Fruit fly (Drosophila melanogaster): ENCODE results near the gene CG43317.

The CG43317 gene

dm6 chr3R:15816276-15816675 is 17.9 kb downstream of the CG43317 start (continued):
- no peak for TF ChIP-seq lbe (GFP tag; optimal IDR thresholded peaks at IDR 0.05)
- TF ChIP-seq CG14860 (GFP tag; IDR thresholded peaks at IDR 0.05; ENCODE audit: partially characterized antibody), result no peak
- TF ChIP-seq CG7556 (GFP tag; optimal IDR thresholded peaks at IDR 0.05), result no peak
- peak; percentile 37 for TF ChIP-seq Xbp1 (GFP tag; optimal IDR thresholded peaks at IDR 0.05)
- no peak for TF ChIP-seq Hr51 (GFP tag; optimal IDR thresholded peaks at IDR 0.05)
- no peak for TF ChIP-seq Nf-YC (tag; optimal IDR thresholded peaks at IDR 0.05)
- no peak for TF ChIP-seq Hey (tag; optimal IDR thresholded peaks at IDR 0.05)
- no peak for TF ChIP-seq zen (tag; optimal IDR thresholded peaks at IDR 0.05)
- TF ChIP-seq pita (GFP tag; optimal IDR thresholded peaks at IDR 0.05), result no peak
- no peak for TF ChIP-seq CG34224 (GFP tag; IDR thresholded peaks at IDR 0.05; ENCODE audit: partially characterized antibody)
- peak; percentile 21; the same call in 1 of the 2 replicates for TF ChIP-seq dan (GFP tag; IDR thresholded peaks at IDR 0.05)
- TF ChIP-seq Hr39 (optimal IDR thresholded peaks at IDR 0.05), result no peak
- no peak for TF ChIP-seq pros (GFP tag; optimal IDR thresholded peaks at IDR 0.05)
- TF ChIP-seq ewg (GFP tag; optimal IDR thresholded peaks at IDR 0.05), result no peak
- no peak for TF ChIP-seq z (GFP tag; IDR thresholded peaks at IDR 0.05)
- no peak for TF ChIP-seq bigmax (GFP tag; optimal IDR thresholded peaks at IDR 0.05)
- TF ChIP-seq zfh1 (GFP tag; IDR thresholded peaks at IDR 0.05), result peak; percentile 65; the same call in 1 of the 3 replicates
- no peak for TF ChIP-seq Trl (optimal IDR thresholded peaks at IDR 0.05)
- no peak for TF ChIP-seq Trl (GFP tag; optimal IDR thresholded peaks at IDR 0.05)
- TF ChIP-seq CG14050 (GFP tag; IDR thresholded peaks at IDR 0.05), result no peak
- TF ChIP-seq CG10267 (tag; optimal IDR thresholded peaks at IDR 0.05), result no peak
- TF ChIP-seq dmrt11E (tag; optimal IDR thresholded peaks at IDR 0.05), result peak; percentile 32
- TF ChIP-seq CG10979 (tag; optimal IDR thresholded peaks at IDR 0.05), result peak; percentile 1
- peak; percentile 35; the same call in 1 of the 3 replicates for TF ChIP-seq ken (GFP tag; IDR thresholded peaks at IDR 0.05)
- no peak for TF ChIP-seq CG10462 (GFP tag; optimal IDR thresholded peaks at IDR 0.05)
- TF ChIP-seq nau (GFP tag; optimal IDR thresholded peaks at IDR 0.05), result no peak
- TF ChIP-seq E2f1 (GFP tag; IDR thresholded peaks at IDR 0.05), result peak; percentile 43
- no peak for TF ChIP-seq wek (GFP tag; optimal IDR thresholded peaks at IDR 0.05)
- no peak for TF ChIP-seq CG3407 (GFP tag; optimal IDR thresholded peaks at IDR 0.05)
- peak; percentile 30; the same call in 1 of the 2 replicates for TF ChIP-seq CG32532 (GFP tag; IDR thresholded peaks at IDR 0.05)
- TF ChIP-seq B-H2 (GFP tag; optimal IDR thresholded peaks at IDR 0.05), result no peak
- TF ChIP-seq CG12219 (GFP tag; optimal IDR thresholded peaks at IDR 0.05), result no peak
- TF ChIP-seq chn (GFP tag; optimal IDR thresholded peaks at IDR 0.05), result peak; percentile 43
- TF ChIP-seq Dfd (GFP tag; optimal IDR thresholded peaks at IDR 0.05), result no peak
- 0 out of 2 replicates have a peak, but pooled peaks have one; percentile 20 for TF ChIP-seq Ada2b (GFP tag; IDR thresholded peaks at IDR 0.05)
- no peak for TF ChIP-seq kah (GFP tag; optimal IDR thresholded peaks at IDR 0.05)
- no peak for TF ChIP-seq salm (tag; optimal IDR thresholded peaks at IDR 0.05)
- TF ChIP-seq CG2875 (GFP tag; optimal IDR thresholded peaks at IDR 0.05), result no peak
- TF ChIP-seq Side (GFP tag; optimal IDR thresholded peaks at IDR 0.05), result peak; percentile 7
- 0 out of 2 replicates have a peak, but pooled peaks have one; percentile 16 for TF ChIP-seq CG1024 (GFP tag; IDR thresholded peaks at IDR 0.05)
- TF ChIP-seq vfl (GFP tag; optimal IDR thresholded peaks at IDR 0.05), result no peak
- no peak for TF ChIP-seq CG6854 (GFP tag; optimal IDR thresholded peaks at IDR 0.05)
- TF ChIP-seq Awh (GFP tag; IDR thresholded peaks at IDR 0.05), result peak; percentile 37; the same call in 1 of the 2 replicates
- no peak for TF ChIP-seq tap (tag; optimal IDR thresholded peaks at IDR 0.05)
- TF ChIP-seq CG1792 (GFP tag; optimal IDR thresholded peaks at IDR 0.05), result no peak
- no peak for TF ChIP-seq Dbx (GFP tag; IDR thresholded peaks at IDR 0.05)
- peak; percentile 24; the same call in 1 of the 2 replicates for TF ChIP-seq esg (GFP tag; conservative IDR thresholded peaks at IDR 0.05)
- peak; percentile 33; the same call in 1 of the 2 replicates for TF ChIP-seq CG11247 (GFP tag; IDR thresholded peaks at IDR 0.05)
- no peak for TF ChIP-seq cato (GFP tag; optimal IDR thresholded peaks at IDR 0.05; ENCODE audit: borderline replicate concordance)
- TF ChIP-seq CG6765 (GFP tag; optimal IDR thresholded peaks at IDR 0.05), result no peak
- no peak for TF ChIP-seq CG16813 (GFP tag; IDR thresholded peaks at IDR 0.05; ENCODE audit: partially characterized antibody)

Data from whole organism, embryonic.